Worm (Caenorhabditis elegans) whole organism, L4 larva: ENCODE results near the gene pei-2.

Experiments
- F10B5.3 ChIP-seq: sonication (generic microtip); optimal IDR thresholded peaks from 2 replicates; lab custom pipeline; 2016; ENCODE audit warnings: mild to moderate bottlenecking, missing genetic modification characterization, missing compliant biosample characterization
- F44E2.7 ChIP-seq: fragments of 200-800 bp; sonication (Bioruptor generic); IDR thresholded peaks from 2 replicates; pipeline ENCODE4 v2.1.2; 2022; ENCODE audit warnings: missing genetic modification characterization, missing compliant biosample characterization
- Y75B8A.6 ChIP-seq: fragments of 200-800 bp; sonication (Bioruptor generic); IDR thresholded peaks from 2 replicates; pipeline ENCODE4 v1.3.6; 2022; ENCODE audit warnings: missing genetic modification reagents, missing genetic modification characterization, missing compliant biosample characterization
- ama-1 ChIP-seq: fragments of 150-350 bp; optimal IDR thresholded peaks from 2 replicates; lab custom pipeline; 2014; ENCODE audit warnings: inconsistent platforms, mixed read lengths
- arid-1 ChIP-seq: fragments of 200-800 bp; sonication (Bioruptor generic); conservative IDR thresholded peaks from 2 replicates; pipeline ENCODE4 v1.3.6; 2022; ENCODE audit warnings: missing genetic modification reagents, missing genetic modification characterization, missing compliant biosample characterization
- ceh-32 ChIP-seq: sonication (generic microtip); optimal IDR thresholded peaks from 2 replicates; lab custom pipeline; 2016; ENCODE audit warnings: mild to moderate bottlenecking, missing genetic modification characterization, missing compliant biosample characterization; ENCODE audit not compliant: poor library complexity
- dmd-8 ChIP-seq: fragments of 200-800 bp; sonication (Bioruptor generic); IDR thresholded peaks from 2 replicates; pipeline ENCODE4 v1.3.6; 2022; ENCODE audit warnings: missing genetic modification characterization, missing compliant biosample characterization
- dmd-9 ChIP-seq: fragments of 200-800 bp; sonication (Bioruptor generic); IDR thresholded peaks from 2 replicates; pipeline ENCODE4 v1.3.6; 2022; ENCODE audit warnings: missing genetic modification reagents, missing genetic modification characterization, missing compliant biosample characterization
- dpl-1 ChIP-seq: fragments of 150-350 bp; optimal IDR thresholded peaks from 2 replicates; lab custom pipeline; 2014; ENCODE audit warnings: missing biosample characterization, missing genetic modification reagents, missing genetic modification characterization
- dve-1 ChIP-seq: sonication (generic microtip); optimal IDR thresholded peaks from 2 replicates; lab custom pipeline; 2017; ENCODE audit warnings: antibody characterized with exemption, mild to moderate bottlenecking, missing genetic modification characterization, missing compliant biosample characterization; ENCODE audit not compliant: insufficient read depth
- egl-27 ChIP-seq: sonication (generic microtip); optimal IDR thresholded peaks from 3 replicates; lab custom pipeline; 2017; ENCODE audit warnings: missing biosample characterization, missing genetic modification reagents, missing genetic modification characterization
- gei-8 ChIP-seq: fragments of 200-800 bp; sonication (Bioruptor generic); optimal IDR thresholded peaks from 2 replicates; lab custom pipeline; 2018; ENCODE audit warnings: mild to moderate bottlenecking, missing genetic modification characterization, missing compliant biosample characterization
- hif-1 ChIP-seq, 2 experiments: sonication (generic microtip); optimal IDR thresholded peaks; 2 replicates each; lab custom pipeline; 2016 to 2017; ENCODE audit warnings: missing compliant biosample characterization in 2 of 2, missing genetic modification characterization in 2 of 2, missing genetic modification reagents in 2 of 2, missing genotype in 2 of 2, mild to moderate bottlenecking in 1 of 2
- jun-1 ChIP-seq: fragments of 150-350 bp; optimal IDR thresholded peaks from 2 replicates; lab custom pipeline; 2014; ENCODE audit warnings: missing biosample characterization, missing genetic modification reagents, missing genetic modification characterization
- lin-15B ChIP-seq: fragments of 150-350 bp; sonication (generic microtip); optimal IDR thresholded peaks from 3 replicates; lab custom pipeline; 2014; ENCODE audit warnings: missing biosample characterization, missing genetic modification characterization
- lin-29 ChIP-seq: fragments of 200-800 bp; sonication (Bioruptor generic); IDR thresholded peaks from 2 replicates; pipeline ENCODE4 v1.3.6; 2022; ENCODE audit warnings: missing genetic modification reagents, missing genetic modification characterization, missing compliant biosample characterization
- lin-38 ChIP-seq: fragments of 200-800 bp; sonication (Bioruptor generic); IDR thresholded peaks from 2 replicates; pipeline ENCODE4 v1.3.6; 2022; ENCODE audit warnings: missing genetic modification reagents, missing genetic modification characterization, missing compliant biosample characterization
- lin-39 ChIP-seq: fragments of 150-350 bp; optimal IDR thresholded peaks from 2 replicates; lab custom pipeline; 2014; ENCODE audit warnings: missing biosample characterization, missing genetic modification reagents, missing genetic modification characterization
- lir-3 ChIP-seq: sonication (generic microtip); optimal IDR thresholded peaks from 2 replicates; lab custom pipeline; 2016; ENCODE audit warnings: mild to moderate bottlenecking, missing genetic modification characterization, missing compliant biosample characterization
- lsy-2 ChIP-seq, 2 experiments: fragments of 150-350 bp in 1 of 2; sonication (generic microtip) in 1 of 2; optimal IDR thresholded peaks; 2 replicates each; lab custom pipeline; 2014 to 2017; ENCODE audit warnings: missing biosample characterization in 2 of 2, missing genetic modification characterization in 2 of 2
- madf-9 ChIP-seq: fragments of 200-800 bp; sonication (Bioruptor generic); conservative IDR thresholded peaks from 2 replicates; pipeline ENCODE4 v1.3.6; 2022; ENCODE audit warnings: missing genetic modification reagents, missing genetic modification characterization, missing compliant biosample characterization
- mep-1 ChIP-seq: fragments of 150-350 bp; sonication (generic microtip); optimal IDR thresholded peaks from 3 replicates; lab custom pipeline; 2014; ENCODE audit warnings: missing biosample characterization, missing genetic modification characterization
- mxl-3 ChIP-seq: fragments of 200-800 bp; sonication (Bioruptor generic); optimal IDR thresholded peaks from 2 replicates; lab custom pipeline; 2018; ENCODE audit warnings: mild to moderate bottlenecking, missing genetic modification characterization, missing compliant biosample characterization
- nhr-111 ChIP-seq: fragments of 200-800 bp; sonication (Bioruptor generic); optimal IDR thresholded peaks from 2 replicates; lab custom pipeline; 2018; ENCODE audit warnings: mild to moderate bottlenecking, missing genetic modification characterization, missing compliant biosample characterization
- nhr-25 ChIP-seq: sonication (generic microtip); optimal IDR thresholded peaks from 2 replicates; lab custom pipeline; 2017; ENCODE audit warnings: missing genetic modification characterization, mild to moderate bottlenecking, missing compliant biosample characterization, antibody characterized with exemption, moderate library complexity, borderline replicate concordance; ENCODE audit not compliant: insufficient read depth
- nhr-28 ChIP-seq: fragments of 150-350 bp; optimal IDR thresholded peaks from 2 replicates; lab custom pipeline; 2014; ENCODE audit warnings: missing biosample characterization, missing genetic modification characterization
- nhr-41 ChIP-seq: fragments of 200-800 bp; sonication (Bioruptor generic); IDR thresholded peaks from 2 replicates; pipeline ENCODE4 v1.3.6; 2022; ENCODE audit warnings: missing genetic modification reagents, missing genetic modification characterization, missing compliant biosample characterization
- nhr-42 ChIP-seq: fragments of 200-800 bp; sonication (Bioruptor generic); IDR thresholded peaks from 2 replicates; pipeline ENCODE4 v1.3.6; 2022; ENCODE audit warnings: missing genetic modification characterization, missing compliant biosample characterization
- nhr-6 ChIP-seq: fragments of 150-350 bp; optimal IDR thresholded peaks from 2 replicates; lab custom pipeline; 2014; ENCODE audit warnings: missing biosample characterization, missing genetic modification characterization
- nhr-77 ChIP-seq: fragments of 150-350 bp; optimal IDR thresholded peaks from 2 replicates; lab custom pipeline; 2014; ENCODE audit warnings: missing biosample characterization, missing genetic modification characterization
- pqm-1 ChIP-seq: sonication (generic microtip); optimal IDR thresholded peaks from 2 replicates; lab custom pipeline; 2017; ENCODE audit warnings: missing biosample characterization, missing genetic modification characterization
- rbr-2 ChIP-seq: sonication (generic microtip); optimal IDR thresholded peaks from 2 replicates; lab custom pipeline; 2016; ENCODE audit warnings: missing genotype, missing genetic modification characterization, missing compliant biosample characterization
- saeg-2 ChIP-seq: fragments of 200-800 bp; sonication (Bioruptor generic); IDR thresholded peaks from 2 replicates; pipeline ENCODE4 v1.3.6; 2022; ENCODE audit warnings: missing genetic modification reagents, missing genetic modification characterization, missing compliant biosample characterization
- set-16 ChIP-seq: fragments of 200-800 bp; sonication (Bioruptor generic); IDR thresholded peaks from 2 replicates; pipeline ENCODE4 v1.3.6; 2022; ENCODE audit warnings: missing genetic modification reagents, missing genetic modification characterization, missing compliant biosample characterization
- skn-1 ChIP-seq: fragments of 150-350 bp; optimal IDR thresholded peaks from 2 replicates; lab custom pipeline; 2014; ENCODE audit warnings: missing biosample characterization, missing genetic modification characterization
- spr-3 ChIP-seq: fragments of 200-800 bp; sonication (Bioruptor generic); optimal IDR thresholded peaks from 2 replicates; lab custom pipeline; 2018; ENCODE audit warnings: mild to moderate bottlenecking, missing genetic modification characterization, missing compliant biosample characterization
- tra-1 ChIP-seq: fragments of 200-800 bp; sonication (Bioruptor generic); IDR thresholded peaks from 2 replicates; pipeline ENCODE4 v1.3.6; 2022; ENCODE audit warnings: missing genetic modification reagents, missing genetic modification characterization, missing compliant biosample characterization
- unc-62 ChIP-seq, 3 experiments: fragments of 150-350 bp in 1 of 3; sonication (generic microtip); optimal IDR thresholded peaks in 2 of 3; peaks in 1 of 3; 1 replicate in 1 of 3; 2 replicates in 2 of 3; lab custom pipeline; 2014 to 2017; ENCODE audit warnings: missing biosample characterization in 3 of 3, missing genetic modification characterization in 3 of 3, missing genetic modification reagents in 3 of 3, missing genotype in 1 of 3
- zfp-2 ChIP-seq: sonication (generic microtip); optimal IDR thresholded peaks from 2 replicates; lab custom pipeline; 2016; ENCODE audit warnings: mild to moderate bottlenecking, missing genetic modification characterization, missing compliant biosample characterization
- zfp-3 ChIP-seq: fragments of 200-800 bp; sonication (Bioruptor generic); conservative IDR thresholded peaks from 2 replicates; pipeline ENCODE4 v1.3.6; 2022; ENCODE audit warnings: missing genetic modification reagents, missing genetic modification characterization, missing compliant biosample characterization
- zip-2 ChIP-seq: fragments of 150-350 bp; optimal IDR thresholded peaks from 2 replicates; lab custom pipeline; 2014; ENCODE audit warnings: missing biosample characterization, missing genetic modification characterization

Gene pei-2

DNA sequence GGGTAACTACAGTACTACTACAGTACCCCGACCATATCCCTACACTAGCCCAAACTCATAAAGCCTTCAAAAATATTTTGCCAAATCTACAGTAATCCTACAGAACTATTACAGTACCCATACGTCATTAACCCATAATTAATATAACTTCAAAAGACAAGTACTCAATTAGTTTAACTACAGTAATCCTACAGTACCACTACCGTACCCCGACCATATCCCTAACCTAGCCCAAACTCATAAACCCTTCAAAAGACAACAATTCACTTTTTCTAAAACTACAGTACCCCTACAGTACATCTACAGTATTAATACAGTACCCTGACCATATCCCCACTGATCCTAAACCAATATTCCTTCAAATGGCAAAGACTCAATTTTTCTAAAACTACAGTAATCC, 9.6 kb downstream of the pei-2 start:
- TF ChIP-seq spr-3 (GFP tag; lab: Kevin White, UChicago) (no peak), tra-1 (GFP tag; lab: Robert Waterston, UW) (no peak), zfp-2 (no peak), unc-62 (GFP tag; optimal IDR thresholded peaks at IDR 0.05 in 1 of 2; lab: Kevin White, UChicago) (peak in 1 of 2 experiments; percentile 95), unc-62 (tag; optimal IDR thresholded peaks at IDR 0.05; lab: Kevin White, UChicago) (no peak), lin-39 (tag; lab: Kevin White, UChicago) (no peak)

- TF ChIP-seq dpl-1 (no peak), set-16 (GFP tag; lab: Robert Waterston, UW) (peak; percentile 80)
Observed at ce11 chrV:1009037-1009436, 14.2 kb downstream of the pei-2 start.

- TF ChIP-seq rbr-2 (tag; lab: Kevin White, UChicago) (no peak), nhr-41 (no peak), ama-1 (lab: Kevin White, UChicago) (no peak)
Observed at ce11 chrV:1008503-1008902, 14.8 kb downstream of the pei-2 start, which contains the start of gene ergo-1. TSS of gene ergo-1 (plus strand) at chrV:1008803.

ce11 chrV:1005877-1006276, 17.4 kb downstream of the pei-2 start:
- no peak for TF ChIP-seq lin-39 (tag; lab: Kevin White, UChicago)
- TF ChIP-seq pqm-1 (tag; lab: Kevin White, UChicago) = peak; percentile 39
- TF ChIP-seq arid-1 (GFP tag; lab: Robert Waterston, UW) = no peak

DNA sequence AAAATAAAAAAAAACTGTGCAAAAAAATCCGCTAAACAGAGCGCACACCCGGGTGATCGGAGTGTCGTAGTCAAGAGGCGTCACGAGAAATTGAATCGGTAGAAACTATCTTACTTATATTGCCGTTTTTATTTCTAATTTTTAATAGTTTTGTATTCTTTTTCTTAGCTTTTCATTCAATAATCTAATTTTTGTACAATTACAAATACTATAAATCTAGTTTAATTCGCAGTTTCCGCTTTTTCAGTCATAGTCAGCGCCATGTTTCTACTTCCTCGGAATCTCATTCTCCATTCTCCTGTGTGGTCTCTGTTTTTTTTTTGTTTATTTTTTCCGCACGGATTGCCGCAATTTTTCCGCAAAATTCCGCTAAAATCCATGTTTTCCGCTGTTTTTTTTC, 19.4 kb downstream of the pei-2 start:
- no peak for TF ChIP-seq F44E2.7 (GFP tag; lab: Robert Waterston, UW)
- TF ChIP-seq spr-3 (GFP tag; lab: Kevin White, UChicago) = no peak
- TF ChIP-seq lir-3 = peak; percentile 36
- peak; percentile 28 for TF ChIP-seq nhr-77 (tag; lab: Kevin White, UChicago)
- TF ChIP-seq zfp-3 = no peak
- TF ChIP-seq rbr-2 (tag; lab: Kevin White, UChicago) = peak; percentile 54
- no peak for TF ChIP-seq lin-29 (GFP tag; lab: Robert Waterston, UW)
- peak in 1 of 2 experiments; percentile 71 for TF ChIP-seq lsy-2 (tag; optimal IDR thresholded peaks at IDR 0.05; lab: Kevin White, UChicago)
- peak; percentile 4 for TF ChIP-seq mxl-3
- no peak for TF ChIP-seq nhr-25
- no peak for TF ChIP-seq skn-1 (tag; lab: Kevin White, UChicago)
- no peak for TF ChIP-seq nhr-6
- no peak for TF ChIP-seq nhr-41
- TF ChIP-seq zfp-2 = no peak
- no peak for TF ChIP-seq egl-27 (tag; lab: Kevin White, UChicago)
- TF ChIP-seq tra-1 (GFP tag; lab: Robert Waterston, UW) = no peak
- no peak for TF ChIP-seq F10B5.3 (tag; lab: Kevin White, UChicago)
- peak; percentile 9 for TF ChIP-seq nhr-28 (tag; lab: Kevin White, UChicago)
- TF ChIP-seq Y75B8A.6 = no peak
- TF ChIP-seq zip-2 (tag; lab: Kevin White, UChicago) = no peak
- TF ChIP-seq dve-1 (tag; lab: Kevin White, UChicago) = peak; percentile 41
- no peak for TF ChIP-seq lin-15B (tag; lab: Kevin White, UChicago)
- peak in 1 of 2 experiments; percentile 93 for TF ChIP-seq hif-1 (tag; optimal IDR thresholded peaks at IDR 0.05; lab: Kevin White, UChicago)
- TF ChIP-seq saeg-2 (GFP tag; lab: Robert Waterston, UW) = no peak
- TF ChIP-seq mep-1 (tag; lab: Kevin White, UChicago) = peak; percentile 65
- TF ChIP-seq ama-1 (lab: Kevin White, UChicago) = no peak
- TF ChIP-seq nhr-111 (GFP tag; lab: Kevin White, UChicago) = no peak
- TF ChIP-seq set-16 (GFP tag; lab: Robert Waterston, UW) = no peak
- no peak for TF ChIP-seq gei-8 (GFP tag; lab: Kevin White, UChicago)
- peak; percentile 54 for TF ChIP-seq lin-38
- TF ChIP-seq jun-1 (tag; lab: Kevin White, UChicago) = no peak
- TF ChIP-seq dmd-8 (GFP tag; lab: Robert Waterston, UW) = no peak
- TF ChIP-seq madf-9 (GFP tag; lab: Robert Waterston, UW) = 0 out of 2 replicates have a peak, but pooled peaks have one; percentile 33
- no peak for TF ChIP-seq nhr-42 (GFP tag; lab: Robert Waterston, UW)
- 0 out of 2 replicates have a peak, but pooled peaks have one; percentile 16 for TF ChIP-seq dmd-9 (GFP tag; lab: Robert Waterston, UW)
- no peak for TF ChIP-seq ceh-32 (tag; lab: Kevin White, UChicago)
- TF ChIP-seq pqm-1 (tag; lab: Kevin White, UChicago) = no peak
